Fruit fly (Drosophila melanogaster): ENCODE results near the gene Cht5.

DNA sequence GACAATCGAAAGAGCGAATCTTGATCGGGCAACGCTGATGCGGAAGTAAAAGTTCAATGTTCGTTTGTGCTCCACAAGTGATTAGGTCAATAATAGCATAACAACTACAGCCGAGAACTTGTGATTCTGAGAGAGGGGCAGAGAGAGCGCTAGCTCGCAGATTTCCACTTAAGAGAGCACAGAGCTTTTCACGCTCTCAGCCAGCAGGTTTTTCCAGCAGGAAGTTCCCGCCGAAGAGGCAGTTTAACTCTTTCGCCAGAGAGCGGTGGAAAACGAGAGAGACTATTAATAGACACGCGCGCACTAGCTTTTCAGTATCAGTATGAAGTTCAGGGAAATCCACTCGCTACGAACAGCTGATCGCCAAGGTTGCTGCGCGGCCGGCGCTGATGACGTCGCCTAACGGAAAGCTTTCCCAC lies 47.7 kb downstream of the Cht5 start:
- TF ChIP-seq EcR (GFP tag; optimal IDR thresholded peaks at IDR 0.05), result peak in 1 of 2 experiments; percentile 46
- TF ChIP-seq psq (optimal IDR thresholded peaks at IDR 0.05), result no peak
- TF ChIP-seq pan (optimal IDR thresholded peaks at IDR 0.05), result no peak
- no peak for TF ChIP-seq CG8478 (optimal IDR thresholded peaks at IDR 0.05)
- no peak for TF ChIP-seq usp (GFP tag; optimal IDR thresholded peaks at IDR 0.05)
- TF ChIP-seq Dll (optimal IDR thresholded peaks at IDR 0.05), result peak; percentile 26

All from whole organism.